Fruit fly (Drosophila melanogaster) whole organism, prepupa: Measurements from ENCODE around the gene CG9922.

Source experiments
- CG10631 ChIP-seq: fragments of 200-800 bp; sonication (Bioruptor generic); optimal IDR thresholded peaks from 2 replicates; lab custom pipeline; 2016; ENCODE audit warnings: missing biosample characterization, missing genetic modification characterization
- CG10669 ChIP-seq: fragments of 200-800 bp; sonication (Bioruptor generic); optimal IDR thresholded peaks from 3 replicates; lab custom pipeline; 2018; ENCODE audit warnings: missing biosample characterization, mild to moderate bottlenecking, missing genetic modification characterization, moderate library complexity
- CG11294 ChIP-seq: fragments of 200-800 bp; sonication (Bioruptor generic); IDR thresholded peaks from 2 replicates; pipeline ENCODE4 v1.3.6; 2022; ENCODE audit warnings: missing biosample characterization, missing genetic modification characterization
- CG11762 ChIP-seq: fragments of 200-800 bp; sonication (Bioruptor generic); optimal IDR thresholded peaks from 3 replicates; lab custom pipeline; 2016; ENCODE audit warnings: missing biosample characterization, missing genetic modification characterization; ENCODE audit not compliant: insufficient read depth
- CG11902 ChIP-seq: fragments of 200-800 bp; sonication (Bioruptor generic); optimal IDR thresholded peaks from 3 replicates; lab custom pipeline; 2016; ENCODE audit warnings: missing biosample characterization, missing genetic modification characterization
- CG15336 ChIP-seq: fragments of 200-800 bp; sonication (Bioruptor generic); IDR thresholded peaks from 2 replicates; pipeline ENCODE4 v1.3.6; 2022; ENCODE audit warnings: missing biosample characterization, missing genetic modification characterization
- CG1621 ChIP-seq: fragments of 200-800 bp; sonication (Bioruptor generic); optimal IDR thresholded peaks from 3 replicates; lab custom pipeline; 2018; ENCODE audit warnings: missing biosample characterization, mild to moderate bottlenecking, missing genetic modification characterization
- CG16779 ChIP-seq: fragments of 200-800 bp; sonication (Bioruptor generic); optimal IDR thresholded peaks from 3 replicates; lab custom pipeline; 2017; ENCODE audit warnings: missing biosample characterization, mild to moderate bottlenecking, missing genetic modification characterization
- CG3032 ChIP-seq: fragments of 200-800 bp; optimal IDR thresholded peaks from 2 replicates; lab custom pipeline; 2019; ENCODE audit warnings: missing biosample characterization, mild to moderate bottlenecking, missing genetic modification characterization, moderate library complexity
- CG32006 ChIP-seq: fragments of 200-800 bp; sonication (Bioruptor generic); optimal IDR thresholded peaks from 3 replicates; lab custom pipeline; 2017; ENCODE audit warnings: missing biosample characterization, mild to moderate bottlenecking, missing genetic modification characterization
- CG34406 ChIP-seq: fragments of 200-800 bp; sonication (Bioruptor generic); optimal IDR thresholded peaks from 3 replicates; lab custom pipeline; 2016; ENCODE audit warnings: missing biosample characterization, missing genetic modification characterization
- CG6163 ChIP-seq: fragments of 200-800 bp; sonication (Bioruptor generic); IDR thresholded peaks from 3 replicates; pipeline ENCODE4 v1.3.6; 2022; ENCODE audit warnings: missing biosample characterization, missing genetic modification characterization
- CG6276 ChIP-seq: fragments of 200-800 bp; sonication (Bioruptor generic); optimal IDR thresholded peaks from 2 replicates; lab custom pipeline; 2017; ENCODE audit warnings: missing biosample characterization, mild to moderate bottlenecking, missing genetic modification characterization
- CG6808 ChIP-seq: fragments of 200-800 bp; sonication (Bioruptor generic); optimal IDR thresholded peaks from 3 replicates; lab custom pipeline; 2017; ENCODE audit warnings: missing biosample characterization, missing genetic modification characterization, mild to moderate bottlenecking, moderate library complexity, missing genetic modification reagents
- CG7368 ChIP-seq: fragments of 200-800 bp; sonication (Bioruptor generic); optimal IDR thresholded peaks from 3 replicates; lab custom pipeline; 2016; ENCODE audit warnings: missing biosample characterization, missing genetic modification characterization
- CG8119 ChIP-seq: fragments of 200-800 bp; sonication (Bioruptor generic); IDR thresholded peaks from 3 replicates; pipeline ENCODE4 v1.3.6; 2022; ENCODE audit warnings: missing biosample characterization, missing genetic modification characterization
- CG8319 ChIP-seq: fragments of 200-800 bp; sonication (Bioruptor generic); optimal IDR thresholded peaks from 3 replicates; lab custom pipeline; 2016; ENCODE audit warnings: missing biosample characterization, missing genetic modification characterization
- CG8632 ChIP-seq: fragments of 200-800 bp; sonication (Bioruptor generic); optimal IDR thresholded peaks from 3 replicates; lab custom pipeline; 2016; ENCODE audit warnings: missing biosample characterization, missing genetic modification characterization
- CG9139 ChIP-seq: fragments of 200-800 bp; sonication (Bioruptor generic); optimal IDR thresholded peaks from 3 replicates; lab custom pipeline; 2017; ENCODE audit warnings: missing biosample characterization, mild to moderate bottlenecking, missing genetic modification characterization
- Eip75B ChIP-seq: fragments of 200-800 bp; sonication (Bioruptor generic); optimal IDR thresholded peaks from 3 replicates; lab custom pipeline; 2016; ENCODE audit warnings: missing biosample characterization, missing genetic modification characterization
- Eip78C ChIP-seq: fragments of 200-800 bp; sonication (Bioruptor generic); peaks from one replicate; lab custom pipeline; 2016; ENCODE audit warnings: missing biosample characterization, missing genetic modification characterization
- Eip93F ChIP-seq: fragments of 200-800 bp; sonication (Bioruptor generic); optimal IDR thresholded peaks from 2 replicates; lab custom pipeline; 2016; ENCODE audit warnings: missing biosample characterization, mild to moderate bottlenecking, missing genetic modification characterization
- Ets21C ChIP-seq: fragments of 200-800 bp; sonication (Bioruptor generic); optimal IDR thresholded peaks from 3 replicates; lab custom pipeline; 2016; ENCODE audit warnings: missing biosample characterization, missing genetic modification characterization
- Hr38 ChIP-seq: sonication (Bioruptor generic); optimal IDR thresholded peaks from 2 replicates; lab custom pipeline; 2016; ENCODE audit warnings: missing biosample characterization, missing genetic modification characterization
- Hr39 ChIP-seq: fragments of 200-800 bp; sonication (Bioruptor generic); optimal IDR thresholded peaks from 2 replicates; lab custom pipeline; 2016; ENCODE audit warnings: missing biosample characterization, missing genetic modification characterization
- Hr4 ChIP-seq: fragments of 200-800 bp; sonication (Bioruptor generic); optimal IDR thresholded peaks from 3 replicates; lab custom pipeline; 2016; ENCODE audit warnings: missing biosample characterization, missing genetic modification characterization
- Lpt ChIP-seq: fragments of 200-800 bp; sonication (Bioruptor generic); optimal IDR thresholded peaks from 3 replicates; lab custom pipeline; 2016; ENCODE audit warnings: missing biosample characterization, missing genetic modification characterization
- Met ChIP-seq: fragments of 200-800 bp; sonication (Bioruptor generic); optimal IDR thresholded peaks from 3 replicates; lab custom pipeline; 2016; ENCODE audit warnings: missing biosample characterization, missing genetic modification characterization
- OdsH ChIP-seq: fragments of 200-800 bp; sonication (Bioruptor generic); optimal IDR thresholded peaks from 3 replicates; lab custom pipeline; 2016; ENCODE audit warnings: missing biosample characterization, missing genetic modification characterization
- Smox ChIP-seq: fragments of 200-800 bp; sonication (Bioruptor generic); optimal IDR thresholded peaks from 3 replicates; lab custom pipeline; 2016; ENCODE audit warnings: missing biosample characterization, missing genetic modification characterization
- Sox102F ChIP-seq: fragments of 200-800 bp; sonication (Bioruptor generic); optimal IDR thresholded peaks from 2 replicates; lab custom pipeline; 2016; ENCODE audit warnings: missing biosample characterization, mild to moderate bottlenecking, missing genetic modification characterization
- Sox14 ChIP-seq: fragments of 200-800 bp; sonication (Bioruptor generic); optimal IDR thresholded peaks from 3 replicates; lab custom pipeline; 2016; ENCODE audit warnings: missing biosample characterization, missing genetic modification characterization
- achi ChIP-seq: fragments of 200-800 bp; sonication (Bioruptor generic); optimal IDR thresholded peaks from 3 replicates; lab custom pipeline; 2016; ENCODE audit warnings: missing biosample characterization, missing genetic modification characterization
- eg ChIP-seq: fragments of 200-800 bp; sonication (Bioruptor generic); IDR thresholded peaks from 3 replicates; pipeline ENCODE4 v1.3.6; 2022; ENCODE audit warnings: missing biosample characterization, missing genetic modification characterization
- esn ChIP-seq: fragments of 200-800 bp; sonication (Bioruptor generic); optimal IDR thresholded peaks from 2 replicates; lab custom pipeline; 2016; ENCODE audit warnings: missing biosample characterization, mild to moderate bottlenecking, missing genetic modification characterization, moderate library complexity
- fkh ChIP-seq: fragments of 200-800 bp; sonication (Bioruptor generic); optimal IDR thresholded peaks from 3 replicates; lab custom pipeline; 2017; ENCODE audit warnings: missing biosample characterization, mild to moderate bottlenecking, missing genetic modification characterization, moderate library complexity
- pdm3 ChIP-seq: fragments of 200-800 bp; sonication (Bioruptor generic); optimal IDR thresholded peaks from 3 replicates; lab custom pipeline; 2016; ENCODE audit warnings: missing biosample characterization, missing genetic modification characterization
- salr ChIP-seq, 2 experiments: fragments of 200-800 bp; sonication (Bioruptor generic); optimal IDR thresholded peaks; 3 replicates each; lab custom pipeline; 2016 to 2018; ENCODE audit warnings: missing biosample characterization in 2 of 2, missing genetic modification characterization in 2 of 2, mild to moderate bottlenecking in 1 of 2
- svp ChIP-seq: fragments of 200-800 bp; sonication (Bioruptor generic); peaks from one replicate; lab custom pipeline; 2016; ENCODE audit warnings: missing biosample characterization, missing genetic modification characterization
- topi ChIP-seq: fragments of 200-800 bp; sonication (Bioruptor generic); optimal IDR thresholded peaks from 3 replicates; lab custom pipeline; 2016; ENCODE audit warnings: missing biosample characterization, missing genetic modification characterization
- vri ChIP-seq: fragments of 200-800 bp; sonication (Bioruptor generic); optimal IDR thresholded peaks from 3 replicates; lab custom pipeline; 2016; ENCODE audit warnings: missing biosample characterization, mild to moderate bottlenecking, missing genetic modification characterization

CG9922 gene

dm6 chr3R:14020345-14021001, 15.7 kb downstream of the CG9922 start:
- no peak for TF ChIP-seq CG1621 (tag; lab: Kevin White, UChicago)
- TF ChIP-seq CG8119: no peak
- 0 out of 3 replicates have a peak, but pooled peaks have one; percentile 27 for TF ChIP-seq CG6163 (GFP tag; lab: Robert Waterston, UW)
- TF ChIP-seq Eip78C (GFP tag; lab: Kevin White, UChicago): peak; percentile 24
- TF ChIP-seq CG9139 (GFP tag; lab: Kevin White, UChicago): no peak
- no peak for TF ChIP-seq salr (GFP tag; optimal IDR thresholded peaks at IDR 0.05; lab: Kevin White, UChicago)
- no peak for TF ChIP-seq Eip75B (GFP tag; lab: Kevin White, UChicago)
- no peak for TF ChIP-seq CG6808 (GFP tag; lab: Kevin White, UChicago)
- no peak for TF ChIP-seq CG10631
- TF ChIP-seq CG6276 (GFP tag; lab: Kevin White, UChicago): no peak
- no peak for TF ChIP-seq Smox (GFP tag; lab: Kevin White, UChicago)
- no peak for TF ChIP-seq CG7368
- no peak for TF ChIP-seq achi (GFP tag; lab: Kevin White, UChicago)
- TF ChIP-seq Hr38 (GFP tag; lab: Kevin White, UChicago): no peak
- no peak for TF ChIP-seq CG11902 (GFP tag; lab: Kevin White, UChicago)
- TF ChIP-seq Met (GFP tag; lab: Kevin White, UChicago): no peak
- no peak for TF ChIP-seq CG11294 (GFP tag; lab: Robert Waterston, UW)
- no peak for TF ChIP-seq esn
- TF ChIP-seq Sox14 (GFP tag; lab: Kevin White, UChicago): no peak
- TF ChIP-seq CG8632: no peak
- no peak for TF ChIP-seq OdsH (GFP tag; lab: Kevin White, UChicago)
- TF ChIP-seq fkh (GFP tag; lab: Kevin White, UChicago): peak; percentile 24
- TF ChIP-seq CG11762 (GFP tag; lab: Kevin White, UChicago): no peak
- TF ChIP-seq CG15336: 0 out of 2 replicates have a peak, but pooled peaks have one; percentile 15
- no peak for TF ChIP-seq svp (GFP tag; lab: Kevin White, UChicago)
- TF ChIP-seq pdm3 (GFP tag; lab: Kevin White, UChicago): no peak
- no peak for TF ChIP-seq Lpt
- TF ChIP-seq CG3032: no peak
- no peak for TF ChIP-seq eg (GFP tag; lab: Robert Waterston, UW)
- TF ChIP-seq Sox102F (GFP tag; lab: Kevin White, UChicago): no peak
- TF ChIP-seq Eip93F (GFP tag; lab: Kevin White, UChicago): no peak
- TF ChIP-seq CG8319: no peak
- no peak for TF ChIP-seq CG32006 (GFP tag; lab: Kevin White, UChicago)
- no peak for TF ChIP-seq Hr39 (GFP tag; lab: Kevin White, UChicago)
- peak; percentile 51 for TF ChIP-seq CG16779 (tag; lab: Kevin White, UChicago)
- TF ChIP-seq topi (GFP tag; lab: Kevin White, UChicago): no peak
- no peak for TF ChIP-seq Hr4
- TF ChIP-seq Ets21C (GFP tag; lab: Kevin White, UChicago): no peak
- TF ChIP-seq CG34406: no peak
- TF ChIP-seq, all 60 proteins: peak for 5

- TF ChIP-seq vri (peak; percentile 81), CG10669 (GFP tag; lab: Kevin White, UChicago) (no peak)
Observed at dm6 chr3R:14019407-14020050, 16.7 kb downstream of the CG9922 start.
